Fruit fly (Drosophila melanogaster) whole organism, embryonic: Measurements from ENCODE around the gene CG1979.

ENCODE experiments used
- Blimp-1 ChIP-seq: fragments of 200-800 bp; sonication (Bioruptor generic); optimal IDR thresholded peaks from 3 replicates; lab custom pipeline; 2018; ENCODE audit warnings: missing biosample characterization, missing genetic modification characterization, mild to moderate bottlenecking, moderate library complexity, missing genetic modification reagents
- CG12744 ChIP-seq: fragments of 200-800 bp; sonication (Bioruptor generic); optimal IDR thresholded peaks from 2 replicates; lab custom pipeline; 2016; ENCODE audit warnings: missing biosample characterization, missing genetic modification characterization
- CG4854 ChIP-seq: fragments of 200-800 bp; sonication (Bioruptor generic); optimal IDR thresholded peaks from 2 replicates; lab custom pipeline; 2016; ENCODE audit warnings: missing biosample characterization, missing genetic modification characterization, inconsistent platforms
- Spps ChIP-seq: fragments of 200-800 bp; sonication (Bioruptor generic); optimal IDR thresholded peaks from 2 replicates; lab custom pipeline; 2018; ENCODE audit warnings: missing biosample characterization, mild to moderate bottlenecking, missing genetic modification characterization
- Sry-δ ChIP-seq: fragments of 200-800 bp; sonication (Bioruptor generic); optimal IDR thresholded peaks from 2 replicates; lab custom pipeline; 2016; ENCODE audit warnings: missing biosample characterization, missing genetic modification characterization
- Trl ChIP-seq, 3 experiments: fragments of >200 bp in 2 of 3; fragments of 200-800 bp in 1 of 3; sonication (Bioruptor generic) in 1 of 3; optimal IDR thresholded peaks; 2 replicates in 1 of 3; 3 replicates in 2 of 3; lab custom pipeline; 2016 to 2017; ENCODE audit warnings: missing biosample characterization in 1 of 3, missing genetic modification characterization in 1 of 3
- ab ChIP-seq: fragments of 200-800 bp; sonication (Bioruptor generic); optimal IDR thresholded peaks from 2 replicates; lab custom pipeline; 2016; ENCODE audit warnings: missing biosample characterization, missing genetic modification characterization
- dimm ChIP-seq: fragments of 200-800 bp; sonication (Bioruptor generic); IDR thresholded peaks from 2 replicates; pipeline ENCODE4 v1.3.6; 2022; ENCODE audit warnings: missing biosample characterization, missing genetic modification characterization
- gt ChIP-seq: fragments of 200-800 bp; sonication (Bioruptor generic); IDR thresholded peaks from 2 replicates; pipeline ENCODE4 v1.3.6; 2022; ENCODE audit warnings: missing biosample characterization, missing genetic modification characterization
- pfk ChIP-seq: fragments of 200-800 bp; sonication (Bioruptor generic); optimal IDR thresholded peaks from 2 replicates; lab custom pipeline; 2018; ENCODE audit warnings: missing biosample characterization, mild to moderate bottlenecking, missing genetic modification characterization, moderate library complexity

dm6 chr3R:7058017-7058416 lies 3.6 kb downstream of the CG1979 start:
- TF ChIP-seq ab (GFP tag; lab: Kevin White, UChicago) (no peak), gt (GFP tag; lab: Robert Waterston, UW) (no peak), Sry-δ (GFP tag; lab: Kevin White, UChicago) (no peak), Trl (optimal IDR thresholded peaks at IDR 0.05; lab: Kevin White, UChicago) (no peak), Trl (GFP tag; optimal IDR thresholded peaks at IDR 0.05; lab: Kevin White, UChicago) (no peak), CG4854 (no peak), pfk (GFP tag; lab: Kevin White, UChicago) (no peak), dimm (no peak), CG12744 (GFP tag; lab: Kevin White, UChicago) (no peak), Spps (no peak), Blimp-1 (GFP tag; lab: Kevin White, UChicago) (no peak)
